Worm (Caenorhabditis elegans): ENCODE measurements around the gene F40F12.3.
A peak's percentile ranks its signal among the peaks of the same experiment; 100 is the strongest.

The F40F12.3 gene

DNA sequence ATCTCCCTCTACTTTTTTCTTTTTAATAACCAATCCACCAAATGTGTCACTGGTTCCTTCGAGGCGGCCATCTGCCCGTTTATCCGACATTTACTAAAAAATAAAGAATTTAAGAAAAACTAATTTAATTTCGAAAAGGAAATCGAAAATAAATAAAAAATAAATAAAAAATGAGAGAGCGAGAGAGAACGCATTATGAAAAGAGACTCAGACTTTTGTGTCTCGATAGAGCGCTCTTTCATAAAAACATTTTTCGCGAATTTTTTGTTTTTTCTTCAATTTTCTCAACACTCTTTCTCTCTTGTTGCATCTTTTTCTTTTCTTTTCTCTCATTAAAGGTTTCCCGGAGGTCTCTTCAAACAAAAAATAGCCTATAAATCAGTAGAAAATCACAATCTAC lies 35.5 kb upstream of the F40F12.3 start, which contains the start of gene mog-1:
Gene mog-1 (minus strand): TSS at position 93 of the 400 bp plus-strand sequence.
- TF ChIP-seq lsy-2 (tag; optimal IDR thresholded peaks at IDR 0.05), result peak; percentile 36
- no peak for TF ChIP-seq nhr-237 (tag; optimal IDR thresholded peaks at IDR 0.05)
- peak; percentile 50 for TF ChIP-seq ces-1 (GFP tag; optimal IDR thresholded peaks at IDR 0.05)

DNA sequence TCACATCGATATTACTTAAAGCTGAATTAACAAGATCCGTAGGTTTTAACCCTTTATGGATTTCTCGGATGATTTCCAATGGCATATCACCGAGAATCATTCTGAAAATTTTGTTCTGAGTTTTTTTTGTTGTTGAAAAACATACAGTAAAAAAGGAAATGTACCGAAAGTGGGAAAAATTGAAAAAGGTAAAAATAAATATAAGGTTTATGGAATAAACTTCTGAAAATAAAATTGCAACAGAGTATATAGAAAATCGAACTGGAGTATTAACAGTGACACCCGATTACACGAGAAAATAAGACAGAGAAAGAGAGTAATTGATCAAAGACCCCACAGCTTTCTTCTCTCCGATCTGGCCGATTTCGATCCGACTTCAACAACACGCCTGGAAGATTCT lies 31.2 kb upstream of the F40F12.3 start, which contains the start of gene K03H1.11:
Gene K03H1.11 (minus strand): TSS at position 101 of the 400 bp plus-strand sequence.
- no peak for TF ChIP-seq nhr-76 (tag; optimal IDR thresholded peaks at IDR 0.05)
- TF ChIP-seq nhr-237 (tag; optimal IDR thresholded peaks at IDR 0.05), result no peak
- no peak for TF ChIP-seq sem-2 (GFP tag; optimal IDR thresholded peaks at IDR 0.05)
- no peak for TF ChIP-seq snpc-4 (tag; optimal IDR thresholded peaks at IDR 0.05)
- TF ChIP-seq bed-3 (GFP tag; optimal IDR thresholded peaks at IDR 0.05), result no peak
- TF ChIP-seq M03D4.4 (tag; optimal IDR thresholded peaks at IDR 0.05), result no peak
- no peak for TF ChIP-seq ceh-83 (GFP tag; optimal IDR thresholded peaks at IDR 0.05)
- no peak for TF ChIP-seq hlh-1 (tag; optimal IDR thresholded peaks at IDR 0.05)
- no peak for TF ChIP-seq pha-4 (tag; optimal IDR thresholded peaks at IDR 0.05)
- TF ChIP-seq mab-5 (tag; optimal IDR thresholded peaks at IDR 0.05), result no peak
- no peak for TF ChIP-seq cnd-1 (tag; optimal IDR thresholded peaks at IDR 0.05)
- TF ChIP-seq ceh-43 (GFP tag; optimal IDR thresholded peaks at IDR 0.05), result no peak
- no peak for TF ChIP-seq elt-3 (tag; optimal IDR thresholded peaks at IDR 0.05)
- no peak for TF ChIP-seq mep-1 (tag; optimal IDR thresholded peaks at IDR 0.05)
- TF ChIP-seq lin-32 (GFP tag; optimal IDR thresholded peaks at IDR 0.05), result no peak
- no peak for TF ChIP-seq drap-1 (GFP tag; optimal IDR thresholded peaks at IDR 0.05)
- TF ChIP-seq unc-62 (GFP tag; optimal IDR thresholded peaks at IDR 0.05), result no peak
- no peak for TF ChIP-seq blmp-1 (tag; optimal IDR thresholded peaks at IDR 0.05)
- TF ChIP-seq nhr-28 (tag; optimal IDR thresholded peaks at IDR 0.05), result no peak
- no peak for TF ChIP-seq flh-1 (GFP tag; optimal IDR thresholded peaks at IDR 0.05)

DNA sequence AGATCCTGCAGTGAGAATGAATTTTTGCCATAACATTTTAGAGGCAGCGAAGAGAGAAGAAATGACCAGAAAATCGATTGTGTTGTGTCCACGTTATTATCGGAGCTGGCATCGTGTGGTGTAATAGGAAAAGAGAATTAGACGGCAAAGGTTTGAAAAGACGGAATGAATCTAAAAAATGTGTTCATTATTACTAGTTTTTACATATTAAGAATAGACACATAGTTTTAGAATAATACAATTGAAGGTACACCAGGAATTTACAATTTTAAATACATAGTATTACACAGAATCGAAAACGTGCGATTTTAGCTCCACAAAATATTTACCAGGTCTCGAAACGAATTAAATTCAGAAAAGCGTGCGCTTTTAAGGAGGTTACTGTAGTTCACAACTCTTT lies 29.6 kb upstream of the F40F12.3 start, which contains the start of gene K03H1.13:
Gene K03H1.13 (minus strand): TSS at position 101 of the 400 bp plus-strand sequence.
- TF ChIP-seq unc-120 (tag; optimal IDR thresholded peaks at IDR 0.05; ENCODE audit: poor library complexity, severe bottlenecking) (no peak), blmp-1 (tag; optimal IDR thresholded peaks at IDR 0.05) (no peak), ceh-39 (tag; optimal IDR thresholded peaks at IDR 0.05) (peak; percentile 21), elt-1 (tag; optimal IDR thresholded peaks at IDR 0.05; ENCODE audit: borderline replicate concordance, insufficient read depth) (no peak), nhr-28 (tag; optimal IDR thresholded peaks at IDR 0.05) (no peak)

DNA sequence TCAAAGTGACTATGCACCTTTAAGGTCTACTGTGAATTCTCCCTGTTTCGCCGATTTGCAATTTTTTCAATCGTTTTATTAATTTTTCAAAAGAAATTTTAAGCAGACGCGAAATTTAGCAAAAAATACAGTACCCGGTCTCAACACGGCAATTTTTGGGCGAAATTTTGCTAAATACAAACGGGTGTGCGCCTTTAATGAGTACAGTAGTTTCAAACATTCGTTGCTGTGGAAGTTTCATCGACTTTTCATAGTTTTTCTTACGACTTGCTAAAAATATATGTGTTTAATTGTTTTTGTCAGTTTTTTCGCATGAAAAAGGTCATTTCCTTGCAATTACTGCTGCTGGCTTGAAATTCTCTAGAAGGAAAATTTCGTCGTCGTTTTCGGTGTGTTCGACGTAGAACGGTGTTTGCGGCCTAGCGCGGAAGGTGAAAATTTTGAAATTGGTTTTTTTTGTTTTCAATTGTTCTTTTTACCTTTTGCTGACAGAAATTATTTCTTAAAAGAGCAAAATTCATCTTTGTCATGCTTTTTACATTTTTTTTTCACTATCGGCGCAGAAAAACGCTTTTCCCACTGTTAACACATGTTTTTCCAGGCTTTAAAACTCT lies 26.2 kb upstream of the F40F12.3 start, which contains the start of gene K03H1.7:
Gene K03H1.7 (plus strand): TSS at position 600 of the 614 bp plus-strand sequence.
- no peak for TF ChIP-seq unc-39 (tag; optimal IDR thresholded peaks at IDR 0.05)

DNA sequence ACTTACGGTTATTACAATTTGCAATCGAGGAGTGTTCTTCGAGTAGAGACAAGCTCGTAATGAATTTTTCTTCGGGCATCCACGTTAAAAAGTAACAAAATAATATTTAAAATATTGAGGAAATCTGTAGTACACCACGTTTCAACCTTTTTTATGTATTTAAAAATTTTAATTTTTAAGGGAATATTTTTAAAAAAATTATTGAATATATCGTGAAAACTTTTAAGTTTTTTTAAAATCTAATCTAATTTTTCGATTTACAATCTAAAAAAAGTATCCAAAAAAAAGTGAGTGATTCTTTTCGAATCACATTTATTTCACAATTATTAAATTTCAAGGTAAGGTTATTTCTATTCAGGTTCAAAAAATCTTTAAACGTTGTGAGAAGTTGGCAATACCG lies 24.1 kb upstream of the F40F12.3 start, which contains the start of gene gln-2:
Gene gln-2 (minus strand): TSS at position 101 of the 400 bp plus-strand sequence.
- TF ChIP-seq sptf-1 (tag; optimal IDR thresholded peaks at IDR 0.05) (no peak), mls-2 (tag; optimal IDR thresholded peaks at IDR 0.05) (no peak), ceh-39 (tag; optimal IDR thresholded peaks at IDR 0.05) (no peak), nhr-2 (tag; optimal IDR thresholded peaks at IDR 0.05) (no peak), unc-120 (tag; optimal IDR thresholded peaks at IDR 0.05; ENCODE audit: poor library complexity, severe bottlenecking) (no peak), hlh-1 (tag; optimal IDR thresholded peaks at IDR 0.05) (no peak), bed-3 (GFP tag; optimal IDR thresholded peaks at IDR 0.05) (no peak), sem-2 (GFP tag; optimal IDR thresholded peaks at IDR 0.05) (no peak), nhr-28 (tag; optimal IDR thresholded peaks at IDR 0.05) (no peak), ces-1 (GFP tag; optimal IDR thresholded peaks at IDR 0.05) (no peak), mep-1 (tag; optimal IDR thresholded peaks at IDR 0.05) (no peak), nhr-237 (tag; optimal IDR thresholded peaks at IDR 0.05) (no peak)

All from whole organism, mixed stage, embryonic.